Worm (Caenorhabditis elegans) whole organism, early embryonic: ENCODE measurements around the gene F35H10.6.

ENCODE experiments used
- B0310.2 ChIP-seq: sonication (generic microtip); optimal IDR thresholded peaks from 2 replicates; lab custom pipeline; 2016; ENCODE audit warnings: mild to moderate bottlenecking, missing genetic modification characterization, missing compliant biosample characterization
- F13C5.2 ChIP-seq: sonication (generic microtip); optimal IDR thresholded peaks from 2 replicates; lab custom pipeline; 2017; ENCODE audit warnings: mild to moderate bottlenecking, missing genetic modification characterization, inconsistent platforms, missing compliant biosample characterization
- aly-1 ChIP-seq: sonication (generic microtip); optimal IDR thresholded peaks from 2 replicates; lab custom pipeline; 2016; ENCODE audit warnings: missing genetic modification characterization, missing compliant biosample characterization
- ama-1 ChIP-seq: fragments of 150-350 bp; optimal IDR thresholded peaks from 2 replicates; lab custom pipeline; 2014
- ceh-13 ChIP-seq: fragments of 200-800 bp; sonication (Bioruptor generic); optimal IDR thresholded peaks from 2 replicates; lab custom pipeline; 2018; ENCODE audit warnings: mild to moderate bottlenecking, missing genetic modification characterization, missing compliant biosample characterization
- ceh-36 ChIP-seq: sonication (generic microtip); optimal IDR thresholded peaks from 2 replicates; lab custom pipeline; 2016; ENCODE audit warnings: missing genetic modification characterization, inconsistent platforms, missing compliant biosample characterization
- hmbx-1 ChIP-seq: sonication (generic microtip); optimal IDR thresholded peaks from 2 replicates; lab custom pipeline; 2016; ENCODE audit warnings: mild to moderate bottlenecking, missing genetic modification characterization, missing compliant biosample characterization
- hmg-4 ChIP-seq: fragments of 200-800 bp; sonication (Bioruptor generic); optimal IDR thresholded peaks from 2 replicates; lab custom pipeline; 2018; ENCODE audit warnings: mild to moderate bottlenecking, missing genetic modification characterization, missing compliant biosample characterization
- hnd-1 ChIP-seq: sonication (generic microtip); optimal IDR thresholded peaks from 2 replicates; lab custom pipeline; 2016; ENCODE audit warnings: missing genetic modification characterization, missing compliant biosample characterization
- scrt-1 ChIP-seq: fragments of 200-800 bp; sonication (Bioruptor generic); IDR thresholded peaks from 2 replicates; pipeline ENCODE4 v1.3.6; 2022; ENCODE audit warnings: missing genetic modification characterization, missing compliant biosample characterization
- sea-1 ChIP-seq: fragments of 200-800 bp; sonication (Bioruptor generic); conservative IDR thresholded peaks from 2 replicates; pipeline ENCODE4 v1.3.6; 2022; ENCODE audit warnings: missing genetic modification characterization, missing compliant biosample characterization
- tbx-37 ChIP-seq: fragments of 200-800 bp; sonication (Bioruptor generic); conservative IDR thresholded peaks from 2 replicates; pipeline ENCODE4 v1.3.6; 2022; ENCODE audit warnings: missing genetic modification reagents, missing genetic modification characterization, missing compliant biosample characterization
- tra-4 ChIP-seq: sonication (generic microtip); optimal IDR thresholded peaks from 2 replicates; lab custom pipeline; 2017; ENCODE audit warnings: missing genetic modification characterization, missing compliant biosample characterization

DNA sequence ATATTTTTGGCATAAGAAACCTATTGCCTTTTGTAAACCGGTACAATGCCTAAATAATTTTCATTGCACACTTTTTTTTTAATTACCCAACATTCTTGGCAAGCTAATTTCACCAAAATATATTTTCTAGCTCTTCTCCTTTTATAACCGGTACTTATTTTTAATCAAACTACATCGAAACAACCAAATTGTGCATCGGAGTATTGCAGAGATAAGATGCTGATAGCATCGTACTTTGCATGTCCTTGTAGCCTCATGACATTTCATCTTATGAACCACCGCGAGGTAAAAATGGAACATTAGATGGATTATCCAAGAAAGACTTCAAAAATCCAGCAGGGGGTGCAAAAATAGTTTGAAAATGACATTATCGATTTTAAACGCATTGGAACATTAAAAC, 44.5 kb upstream of the F35H10.6 start:
- no peak for TF ChIP-seq hmbx-1 (tag; lab: Kevin White, UChicago)
- no peak for TF ChIP-seq ama-1
- no peak for TF ChIP-seq hmg-4 (GFP tag; lab: Kevin White, UChicago)
- no peak for TF ChIP-seq B0310.2 (tag; lab: Kevin White, UChicago)
- TF ChIP-seq tbx-37 (GFP tag; lab: Robert Waterston, UW) = no peak
- no peak for TF ChIP-seq aly-1 (tag; lab: Kevin White, UChicago)
- no peak for TF ChIP-seq ceh-13 (GFP tag; lab: Kevin White, UChicago)
- no peak for TF ChIP-seq hnd-1 (tag; lab: Kevin White, UChicago)
- TF ChIP-seq scrt-1 = no peak
- TF ChIP-seq sea-1 (GFP tag; lab: Robert Waterston, UW) = no peak
- TF ChIP-seq tra-4 (tag; lab: Kevin White, UChicago) = no peak
- TF ChIP-seq ceh-36 = no peak
- TF ChIP-seq F13C5.2 (tag; lab: Kevin White, UChicago) = no peak
